Worm (Caenorhabditis elegans) whole organism, L1 larva: ENCODE measurements around the gene H03G16.1.

Experiments
- C04F5.9 ChIP-seq: sonication (generic microtip); optimal IDR thresholded peaks from 2 replicates; lab custom pipeline; 2016; ENCODE audit warnings: missing genetic modification characterization, missing compliant biosample characterization
- C16A3.4 ChIP-seq: fragments of 150-350 bp; optimal IDR thresholded peaks from 2 replicates; lab custom pipeline; 2014; ENCODE audit warnings: missing biosample characterization, missing genetic modification characterization
- C34B4.2 ChIP-seq: sonication (generic microtip); optimal IDR thresholded peaks from 2 replicates; lab custom pipeline; 2017; ENCODE audit warnings: mild to moderate bottlenecking, missing genetic modification characterization, missing compliant biosample characterization
- blmp-1 ChIP-seq: fragments of 150-350 bp; optimal IDR thresholded peaks from 2 replicates; lab custom pipeline; 2014; ENCODE audit warnings: missing biosample characterization, missing genetic modification characterization
- ceh-82 ChIP-seq, 3 experiments: fragments of 150-350 bp in 1 of 3; sonication (generic microtip) in 2 of 3; optimal IDR thresholded peaks; 2 replicates each; lab custom pipeline; 2014 to 2017; ENCODE audit warnings: missing biosample characterization in 3 of 3, missing genetic modification characterization in 3 of 3
- ceh-88 ChIP-seq: fragments of 200-800 bp; sonication (Bioruptor generic); IDR thresholded peaks from 2 replicates; pipeline ENCODE4 v1.3.6; 2022; ENCODE audit warnings: missing genetic modification characterization, missing compliant biosample characterization
- ceh-90 ChIP-seq: sonication (generic microtip); optimal IDR thresholded peaks from 2 replicates; lab custom pipeline; 2016; ENCODE audit warnings: missing genetic modification characterization, missing compliant biosample characterization
- ces-1 ChIP-seq: fragments of 150-350 bp; optimal IDR thresholded peaks from 2 replicates; lab custom pipeline; 2014; ENCODE audit warnings: missing biosample characterization, missing genetic modification reagents, missing genetic modification characterization
- dsc-1 ChIP-seq: sonication (generic microtip); optimal IDR thresholded peaks from 2 replicates; lab custom pipeline; 2016; ENCODE audit warnings: mild to moderate bottlenecking, missing genetic modification characterization, missing compliant biosample characterization
- efl-1 ChIP-seq, 4 experiments: fragments of 150-350 bp; optimal IDR thresholded peaks in 3 of 4; peaks in 1 of 4; 1 replicate in 1 of 4; 2 replicates in 3 of 4; lab custom pipeline; 2014; ENCODE audit warnings: missing biosample characterization in 2 of 4, missing genetic modification characterization in 2 of 4, missing genetic modification reagents in 2 of 4
- efl-3 ChIP-seq: fragments of 200-800 bp; sonication (Bioruptor generic); optimal IDR thresholded peaks from 2 replicates; lab custom pipeline; 2018; ENCODE audit warnings: mild to moderate bottlenecking, missing genetic modification characterization, missing compliant biosample characterization
- egl-13 ChIP-seq: sonication (generic microtip); optimal IDR thresholded peaks from 2 replicates; lab custom pipeline; 2016; ENCODE audit warnings: missing genotype, missing genetic modification reagents, missing genetic modification characterization, missing compliant biosample characterization
- egl-27 ChIP-seq, 2 experiments: fragments of 150-350 bp in 1 of 2; sonication (generic microtip); optimal IDR thresholded peaks; 3 replicates each; lab custom pipeline; 2017 to 2018; ENCODE audit warnings: missing biosample characterization in 2 of 2, missing genetic modification characterization in 2 of 2, missing genetic modification reagents in 2 of 2
- elt-3 ChIP-seq, 6 experiments: fragments of 150-350 bp in 1 of 6; sonication (generic microtip); optimal IDR thresholded peaks; 2 replicates each; lab custom pipeline; 2017 to 2018; ENCODE audit warnings: missing biosample characterization in 6 of 6, missing genetic modification characterization in 6 of 6, inconsistent platforms in 1 of 6
- ets-5 ChIP-seq: fragments of 200-800 bp; sonication (Bioruptor generic); IDR thresholded peaks from 2 replicates; pipeline ENCODE4 v1.3.6; 2022; ENCODE audit warnings: missing genetic modification characterization, missing compliant biosample characterization
- fkh-10 ChIP-seq: sonication (generic microtip); optimal IDR thresholded peaks from 2 replicates; lab custom pipeline; 2017; ENCODE audit warnings: missing biosample characterization, missing genetic modification reagents, missing genetic modification characterization
- fkh-4 ChIP-seq: sonication (generic microtip); optimal IDR thresholded peaks from 2 replicates; lab custom pipeline; 2016; ENCODE audit warnings: missing compliant biosample characterization, missing genetic modification characterization, borderline replicate concordance
- fkh-8 ChIP-seq: sonication (generic microtip); optimal IDR thresholded peaks from 2 replicates; lab custom pipeline; 2016; ENCODE audit warnings: mild to moderate bottlenecking, missing genetic modification characterization, missing compliant biosample characterization
- fos-1 ChIP-seq: fragments of 150-350 bp; optimal IDR thresholded peaks from 2 replicates; lab custom pipeline; 2014; ENCODE audit warnings: missing biosample characterization, missing genetic modification characterization
- grh-1 ChIP-seq: fragments of 200-800 bp; sonication (Bioruptor generic); IDR thresholded peaks from 2 replicates; pipeline ENCODE4 v1.3.6; 2022; ENCODE audit warnings: missing genetic modification reagents, missing genetic modification characterization, missing compliant biosample characterization
- hlh-17 ChIP-seq: fragments of 200-800 bp; sonication (Bioruptor generic); optimal IDR thresholded peaks from 2 replicates; lab custom pipeline; 2018; ENCODE audit warnings: missing genetic modification characterization, mild to moderate bottlenecking, missing compliant biosample characterization, moderate library complexity, borderline replicate concordance
- hpl-2 ChIP-seq: fragments of 150-350 bp; optimal IDR thresholded peaks from 2 replicates; lab custom pipeline; 2014; ENCODE audit warnings: missing biosample characterization, missing genetic modification reagents, missing genetic modification characterization
- jun-1 ChIP-seq: fragments of 150-350 bp; optimal IDR thresholded peaks from 2 replicates; lab custom pipeline; 2014; ENCODE audit warnings: missing biosample characterization, missing genetic modification reagents, missing genetic modification characterization
- lin-14 ChIP-seq: fragments of 200-800 bp; sonication (Bioruptor generic); optimal IDR thresholded peaks from 2 replicates; lab custom pipeline; 2018; ENCODE audit warnings: mild to moderate bottlenecking, missing genetic modification characterization, moderate library complexity, missing compliant biosample characterization
- lin-15B ChIP-seq: fragments of 150-350 bp; sonication (generic microtip); optimal IDR thresholded peaks from 3 replicates; lab custom pipeline; 2014; ENCODE audit warnings: missing biosample characterization, missing genetic modification characterization
- lin-35 ChIP-seq, 2 experiments: fragments of 150-350 bp; optimal IDR thresholded peaks; 2 replicates each; lab custom pipeline; 2014; ENCODE audit warnings: missing biosample characterization in 2 of 2, missing genetic modification characterization in 2 of 2, missing genetic modification reagents in 2 of 2
- lsy-2 ChIP-seq, 2 experiments: fragments of 150-350 bp; optimal IDR thresholded peaks; 2 replicates each; lab custom pipeline; 2014; ENCODE audit warnings: missing biosample characterization in 2 of 2, missing genetic modification characterization in 2 of 2
- mdl-1 ChIP-seq, 2 experiments: fragments of 150-350 bp; optimal IDR thresholded peaks; 2 replicates each; lab custom pipeline; 2014 to 2017; ENCODE audit warnings: missing biosample characterization in 2 of 2, missing genetic modification characterization in 2 of 2, inconsistent platforms in 1 of 2
- mef-2 ChIP-seq: fragments of 150-350 bp; optimal IDR thresholded peaks from 2 replicates; lab custom pipeline; 2014; ENCODE audit warnings: missing biosample characterization, missing genetic modification characterization
- nhr-11 ChIP-seq: fragments of 150-350 bp; optimal IDR thresholded peaks from 2 replicates; lab custom pipeline; 2014; ENCODE audit warnings: missing biosample characterization, missing genetic modification characterization
- nhr-12 ChIP-seq: sonication (generic microtip); optimal IDR thresholded peaks from 2 replicates; lab custom pipeline; 2017; ENCODE audit warnings: missing biosample characterization, missing genetic modification characterization
- nhr-20 ChIP-seq: sonication (generic microtip); optimal IDR thresholded peaks from 2 replicates; lab custom pipeline; 2016; ENCODE audit warnings: mild to moderate bottlenecking, missing genetic modification characterization, missing compliant biosample characterization
- nhr-237 ChIP-seq: fragments of 150-350 bp; optimal IDR thresholded peaks from 2 replicates; lab custom pipeline; 2014; ENCODE audit warnings: missing biosample characterization, missing genetic modification characterization
- nhr-47 ChIP-seq: sonication (generic microtip); optimal IDR thresholded peaks from 2 replicates; lab custom pipeline; 2016; ENCODE audit warnings: mild to moderate bottlenecking, missing genetic modification characterization, moderate library complexity, missing compliant biosample characterization
- nhr-76 ChIP-seq: sonication (generic microtip); optimal IDR thresholded peaks from 2 replicates; lab custom pipeline; 2017; ENCODE audit warnings: missing biosample characterization, missing genetic modification characterization
- nhr-77 ChIP-seq: fragments of 150-350 bp; optimal IDR thresholded peaks from 2 replicates; lab custom pipeline; 2014; ENCODE audit warnings: missing biosample characterization, missing genetic modification characterization
- nhr-84 ChIP-seq: sonication (generic microtip); optimal IDR thresholded peaks from 2 replicates; lab custom pipeline; 2017; ENCODE audit warnings: missing biosample characterization, missing genetic modification characterization
- nhr-85 ChIP-seq: sonication (generic microtip); peaks from one replicate; lab custom pipeline; 2016; ENCODE audit warnings: missing genetic modification characterization, inconsistent platforms, missing compliant biosample characterization
- pqm-1 ChIP-seq: sonication (generic microtip); optimal IDR thresholded peaks from 3 replicates; lab custom pipeline; 2017; ENCODE audit warnings: missing biosample characterization, missing genetic modification characterization
- rnt-1 ChIP-seq: sonication (generic microtip); optimal IDR thresholded peaks from 2 replicates; lab custom pipeline; 2016; ENCODE audit warnings: mild to moderate bottlenecking, missing genetic modification characterization, moderate library complexity, missing compliant biosample characterization
- skn-1 ChIP-seq: fragments of 150-350 bp; optimal IDR thresholded peaks from 2 replicates; lab custom pipeline; 2014; ENCODE audit warnings: missing biosample characterization, missing genetic modification characterization
- snpc-4 ChIP-seq: fragments of 150-350 bp; optimal IDR thresholded peaks from 2 replicates; lab custom pipeline; 2014; ENCODE audit warnings: missing biosample characterization, missing genetic modification characterization
- sox-4 ChIP-seq: sonication (generic microtip); optimal IDR thresholded peaks from 2 replicates; lab custom pipeline; 2016; ENCODE audit warnings: missing genetic modification characterization, missing compliant biosample characterization
- swsn-7 ChIP-seq: sonication (generic microtip); optimal IDR thresholded peaks from 2 replicates; lab custom pipeline; 2016; ENCODE audit warnings: missing genetic modification characterization, missing compliant biosample characterization
- tlp-1 ChIP-seq: fragments of 150-350 bp; optimal IDR thresholded peaks from 2 replicates; lab custom pipeline; 2014; ENCODE audit warnings: missing biosample characterization, missing genetic modification characterization
- unc-30 ChIP-seq: sonication (generic microtip); optimal IDR thresholded peaks from 2 replicates; lab custom pipeline; 2017; ENCODE audit warnings: missing biosample characterization, missing genetic modification characterization
- unc-62 ChIP-seq: fragments of 150-350 bp; optimal IDR thresholded peaks from 2 replicates; lab custom pipeline; 2014; ENCODE audit warnings: missing biosample characterization, missing genetic modification reagents, missing genetic modification characterization
- unc-86 ChIP-seq: sonication (generic microtip); optimal IDR thresholded peaks from 2 replicates; lab custom pipeline; 2016; ENCODE audit warnings: missing genetic modification characterization, missing compliant biosample characterization
- xbp-1 ChIP-seq: sonication (generic microtip); optimal IDR thresholded peaks from 2 replicates; lab custom pipeline; 2016; ENCODE audit warnings: missing genetic modification characterization, missing compliant biosample characterization
- zag-1 ChIP-seq: fragments of 150-350 bp; optimal IDR thresholded peaks from 2 replicates; lab custom pipeline; 2014; ENCODE audit warnings: missing biosample characterization, missing genetic modification characterization
- zip-4 ChIP-seq: fragments of 200-800 bp; sonication (Bioruptor generic); optimal IDR thresholded peaks from 2 replicates; lab custom pipeline; 2018; ENCODE audit warnings: mild to moderate bottlenecking, missing genetic modification characterization, moderate library complexity, missing compliant biosample characterization
- ztf-11 ChIP-seq, 2 experiments: sonication (generic microtip); optimal IDR thresholded peaks; 2 replicates each; lab custom pipeline; 2016 to 2017; ENCODE audit warnings: missing genetic modification characterization in 2 of 2, missing biosample characterization in 1 of 2, missing compliant biosample characterization in 1 of 2
- ztf-4 ChIP-seq: fragments of 150-350 bp; optimal IDR thresholded peaks from 2 replicates; lab custom pipeline; 2014; ENCODE audit warnings: missing biosample characterization, missing genetic modification characterization

H03G16.1 gene

DNA sequence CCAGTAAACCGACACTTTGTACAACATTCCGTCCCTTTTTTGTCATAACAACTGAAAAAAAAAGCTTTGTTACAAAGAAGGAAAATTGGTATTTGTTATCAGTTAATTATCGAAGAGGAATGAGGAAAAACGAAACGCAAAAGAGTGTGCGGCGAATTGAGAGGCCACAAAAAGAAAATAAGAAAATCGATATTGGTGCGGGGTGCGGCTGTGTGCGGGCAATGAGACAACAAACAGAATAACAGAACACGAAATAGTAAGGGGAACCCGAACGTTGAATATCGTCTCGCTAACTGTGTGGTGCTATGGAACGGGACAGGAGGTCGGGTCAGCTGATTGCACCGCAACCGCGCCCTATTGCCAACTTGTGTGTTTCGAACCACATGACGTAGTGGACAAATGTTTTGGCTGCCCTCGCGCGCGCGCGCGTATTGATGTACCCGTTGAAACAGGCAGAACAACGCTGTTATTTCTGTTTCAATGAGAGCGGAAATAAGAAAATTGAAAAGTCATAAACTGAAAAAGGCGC is 13.1 kb upstream of the H03G16.1 start, which contains the start of gene C18B12.4 (continued):
- TF ChIP-seq ztf-4 (tag; lab: Kevin White, UChicago) (peak; percentile 71), unc-30 (no peak), xbp-1 (peak; percentile 79), dsc-1 (tag; lab: Kevin White, UChicago) (no peak), ceh-88 (GFP tag; lab: Robert Waterston, UW) (peak; percentile 74; the same call in 1 of the 2 replicates), jun-1 (peak; percentile 45), lsy-2 (tag; optimal IDR thresholded peaks at IDR 0.05; lab: Kevin White, UChicago) (peak; percentile 63 to 82), nhr-77 (peak; percentile 54), fos-1 (tag; lab: Kevin White, UChicago) (peak; percentile 38), lin-35 (GFP tag; optimal IDR thresholded peaks at IDR 0.05; lab: Kevin White, UChicago) (peak; percentile 79 to 90), egl-27 (tag; optimal IDR thresholded peaks at IDR 0.05; lab: Kevin White, UChicago) (no peak), rnt-1 (tag; lab: Kevin White, UChicago) (peak; percentile 87), hpl-2 (no peak), ceh-82 (tag; optimal IDR thresholded peaks at IDR 0.05; lab: Kevin White, UChicago) (peak in 2 of 3 experiments; percentile 48 to 93), elt-3 (tag; optimal IDR thresholded peaks at IDR 0.05; lab: Kevin White, UChicago) (peak in 2 of 6 experiments; percentile 69 to 84), egl-13 (tag; lab: Kevin White, UChicago) (peak; percentile 25), mdl-1 (tag; optimal IDR thresholded peaks at IDR 0.05; lab: Kevin White, UChicago) (peak in 1 of 2 experiments; percentile 93), lin-15B (peak; percentile 71), C34B4.2 (tag; lab: Kevin White, UChicago) (no peak), efl-3 (GFP tag; lab: Kevin White, UChicago) (no peak), grh-1 (GFP tag; lab: Robert Waterston, UW) (peak; percentile 66), pqm-1 (no peak), unc-86 (tag; lab: Kevin White, UChicago) (peak; percentile 69), blmp-1 (tag; lab: Kevin White, UChicago) (peak; percentile 63), nhr-12 (no peak), sox-4 (tag; lab: Kevin White, UChicago) (no peak), ztf-11 (tag; optimal IDR thresholded peaks at IDR 0.05; lab: Kevin White, UChicago) (peak in 1 of 2 experiments; percentile 19), C16A3.4 (tag; lab: Kevin White, UChicago) (peak; percentile 91), hlh-17 (GFP tag; lab: Kevin White, UChicago) (no peak), swsn-7 (tag; lab: Kevin White, UChicago) (peak; percentile 78), efl-1 (optimal IDR thresholded peaks at IDR 0.05; lab: Kevin White, UChicago) (peak; percentile 58 to 69), efl-1 (GFP tag; optimal IDR thresholded peaks at IDR 0.05 in 1 of 2; lab: Kevin White, UChicago) (peak; percentile 63 to 95), nhr-76 (tag; lab: Kevin White, UChicago) (no peak), zip-4 (GFP tag; lab: Kevin White, UChicago) (no peak), snpc-4 (tag; lab: Kevin White, UChicago) (peak; percentile 46), ces-1 (no peak), fkh-8 (tag; lab: Kevin White, UChicago) (peak; percentile 85), ceh-90 (tag; lab: Kevin White, UChicago) (no peak), lin-14 (GFP tag; lab: Kevin White, UChicago) (peak; percentile 97), nhr-47 (tag; lab: Kevin White, UChicago) (peak; percentile 77), unc-62 (GFP tag; lab: Kevin White, UChicago) (no peak), zag-1 (tag; lab: Kevin White, UChicago) (no peak), skn-1 (peak; percentile 93), nhr-11 (tag; lab: Kevin White, UChicago) (no peak), fkh-4 (tag; lab: Kevin White, UChicago) (peak; percentile 56), nhr-85 (tag; lab: Kevin White, UChicago) (peak; percentile 95), nhr-237 (tag; lab: Kevin White, UChicago) (peak; percentile 46), nhr-84 (no peak), C04F5.9 (tag; lab: Kevin White, UChicago) (peak; percentile 35), nhr-20 (peak; percentile 92), ets-5 (GFP tag; lab: Robert Waterston, UW) (no peak), fkh-10 (peak; percentile 30), mef-2 (no peak), tlp-1 (no peak)
